Worm (Caenorhabditis elegans) whole organism, L1 larva: ENCODE data around the gene Y48D7A.1.

Experiments
- C04F5.9 ChIP-seq: sonication (generic microtip); optimal IDR thresholded peaks from 2 replicates; lab custom pipeline; 2016; ENCODE audit warnings: missing genetic modification characterization, missing compliant biosample characterization
- alr-1 ChIP-seq: fragments of 200-800 bp; sonication (Bioruptor generic); optimal IDR thresholded peaks from 2 replicates; lab custom pipeline; 2018; ENCODE audit warnings: borderline replicate concordance, mild to moderate bottlenecking, missing genetic modification characterization, missing compliant biosample characterization
- aly-2 ChIP-seq: fragments of 150-350 bp; optimal IDR thresholded peaks from 2 replicates; lab custom pipeline; 2014; ENCODE audit warnings: missing biosample characterization, missing genetic modification characterization
- ama-1 ChIP-seq: fragments of 150-350 bp; optimal IDR thresholded peaks from 2 replicates; lab custom pipeline; 2014
- ceh-63 ChIP-seq: fragments of 200-800 bp; sonication (Bioruptor generic); optimal IDR thresholded peaks from 2 replicates; lab custom pipeline; 2018; ENCODE audit warnings: mild to moderate bottlenecking, missing genetic modification characterization, missing compliant biosample characterization
- ceh-82 ChIP-seq, 3 experiments: fragments of 150-350 bp in 1 of 3; sonication (generic microtip) in 2 of 3; optimal IDR thresholded peaks; 2 replicates each; lab custom pipeline; 2014 to 2017; ENCODE audit warnings: missing biosample characterization in 3 of 3, missing genetic modification characterization in 3 of 3
- ceh-90 ChIP-seq: sonication (generic microtip); optimal IDR thresholded peaks from 2 replicates; lab custom pipeline; 2016; ENCODE audit warnings: missing genetic modification characterization, missing compliant biosample characterization
- ces-1 ChIP-seq: fragments of 150-350 bp; optimal IDR thresholded peaks from 2 replicates; lab custom pipeline; 2014; ENCODE audit warnings: missing biosample characterization, missing genetic modification reagents, missing genetic modification characterization
- dpl-1 ChIP-seq, 3 experiments: fragments of 150-350 bp in 2 of 3; sonication (generic microtip) in 1 of 3; optimal IDR thresholded peaks; 2 replicates each; lab custom pipeline; 2014 to 2017; ENCODE audit warnings: missing biosample characterization in 3 of 3, missing genetic modification characterization in 3 of 3, missing genetic modification reagents in 3 of 3
- dsc-1 ChIP-seq: sonication (generic microtip); optimal IDR thresholded peaks from 2 replicates; lab custom pipeline; 2016; ENCODE audit warnings: mild to moderate bottlenecking, missing genetic modification characterization, missing compliant biosample characterization
- efl-1 ChIP-seq, 4 experiments: fragments of 150-350 bp; optimal IDR thresholded peaks in 3 of 4; peaks in 1 of 4; 1 replicate in 1 of 4; 2 replicates in 3 of 4; lab custom pipeline; 2014; ENCODE audit warnings: missing biosample characterization in 2 of 4, missing genetic modification characterization in 2 of 4, missing genetic modification reagents in 2 of 4
- elt-3 ChIP-seq, 6 experiments: fragments of 150-350 bp in 1 of 6; sonication (generic microtip); optimal IDR thresholded peaks; 2 replicates each; lab custom pipeline; 2017 to 2018; ENCODE audit warnings: missing biosample characterization in 6 of 6, missing genetic modification characterization in 6 of 6, inconsistent platforms in 1 of 6
- fkh-10 ChIP-seq: sonication (generic microtip); optimal IDR thresholded peaks from 2 replicates; lab custom pipeline; 2017; ENCODE audit warnings: missing biosample characterization, missing genetic modification reagents, missing genetic modification characterization
- grh-1 ChIP-seq: fragments of 200-800 bp; sonication (Bioruptor generic); IDR thresholded peaks from 2 replicates; pipeline ENCODE4 v1.3.6; 2022; ENCODE audit warnings: missing genetic modification reagents, missing genetic modification characterization, missing compliant biosample characterization
- hlh-17 ChIP-seq: fragments of 200-800 bp; sonication (Bioruptor generic); optimal IDR thresholded peaks from 2 replicates; lab custom pipeline; 2018; ENCODE audit warnings: missing genetic modification characterization, mild to moderate bottlenecking, missing compliant biosample characterization, moderate library complexity, borderline replicate concordance
- hlh-4 ChIP-seq: sonication (generic microtip); optimal IDR thresholded peaks from 2 replicates; lab custom pipeline; 2016; ENCODE audit warnings: mild to moderate bottlenecking, missing genetic modification characterization, missing compliant biosample characterization
- hpl-2 ChIP-seq: fragments of 150-350 bp; optimal IDR thresholded peaks from 2 replicates; lab custom pipeline; 2014; ENCODE audit warnings: missing biosample characterization, missing genetic modification reagents, missing genetic modification characterization
- isw-1 ChIP-seq: fragments of 200-800 bp; sonication (Bioruptor generic); IDR thresholded peaks from 2 replicates; pipeline ENCODE4 v1.3.6; 2022; ENCODE audit warnings: missing genetic modification characterization, missing compliant biosample characterization
- jun-1 ChIP-seq: fragments of 150-350 bp; optimal IDR thresholded peaks from 2 replicates; lab custom pipeline; 2014; ENCODE audit warnings: missing biosample characterization, missing genetic modification reagents, missing genetic modification characterization
- lin-13 ChIP-seq: fragments of 150-350 bp; optimal IDR thresholded peaks from 2 replicates; lab custom pipeline; 2014; ENCODE audit warnings: missing biosample characterization, missing genetic modification reagents, missing genetic modification characterization
- lin-39 ChIP-seq: fragments of 150-350 bp; optimal IDR thresholded peaks from 2 replicates; lab custom pipeline; 2014; ENCODE audit warnings: missing biosample characterization, missing genetic modification reagents, missing genetic modification characterization
- lir-3 ChIP-seq: sonication (generic microtip); optimal IDR thresholded peaks from 2 replicates; lab custom pipeline; 2016; ENCODE audit warnings: mild to moderate bottlenecking, missing genetic modification characterization, moderate library complexity, missing compliant biosample characterization; ENCODE audit not compliant: poor library complexity
- lsy-2 ChIP-seq, 2 experiments: fragments of 150-350 bp; optimal IDR thresholded peaks; 2 replicates each; lab custom pipeline; 2014; ENCODE audit warnings: missing biosample characterization in 2 of 2, missing genetic modification characterization in 2 of 2
- mab-9 ChIP-seq: fragments of 200-800 bp; sonication (Bioruptor generic); IDR thresholded peaks from 2 replicates; pipeline ENCODE4 v1.3.6; 2022; ENCODE audit warnings: missing genetic modification reagents, missing genetic modification characterization, missing compliant biosample characterization
- nhr-20 ChIP-seq: sonication (generic microtip); optimal IDR thresholded peaks from 2 replicates; lab custom pipeline; 2016; ENCODE audit warnings: mild to moderate bottlenecking, missing genetic modification characterization, missing compliant biosample characterization
- nhr-47 ChIP-seq: sonication (generic microtip); optimal IDR thresholded peaks from 2 replicates; lab custom pipeline; 2016; ENCODE audit warnings: mild to moderate bottlenecking, missing genetic modification characterization, moderate library complexity, missing compliant biosample characterization
- nhr-71 ChIP-seq: sonication (generic microtip); optimal IDR thresholded peaks from 2 replicates; lab custom pipeline; 2016; ENCODE audit warnings: mild to moderate bottlenecking, missing genetic modification characterization, moderate library complexity, missing compliant biosample characterization
- nhr-84 ChIP-seq: sonication (generic microtip); optimal IDR thresholded peaks from 2 replicates; lab custom pipeline; 2017; ENCODE audit warnings: missing biosample characterization, missing genetic modification characterization
- pax-3 ChIP-seq: fragments of 200-800 bp; sonication (Bioruptor generic); optimal IDR thresholded peaks from 2 replicates; lab custom pipeline; 2018; ENCODE audit warnings: mild to moderate bottlenecking, missing genetic modification characterization, moderate library complexity, missing compliant biosample characterization
- rnt-1 ChIP-seq: sonication (generic microtip); optimal IDR thresholded peaks from 2 replicates; lab custom pipeline; 2016; ENCODE audit warnings: mild to moderate bottlenecking, missing genetic modification characterization, moderate library complexity, missing compliant biosample characterization
- snpc-4 ChIP-seq: fragments of 150-350 bp; optimal IDR thresholded peaks from 2 replicates; lab custom pipeline; 2014; ENCODE audit warnings: missing biosample characterization, missing genetic modification characterization
- sox-4 ChIP-seq: sonication (generic microtip); optimal IDR thresholded peaks from 2 replicates; lab custom pipeline; 2016; ENCODE audit warnings: missing genetic modification characterization, missing compliant biosample characterization
- sptf-1 ChIP-seq: fragments of 150-350 bp; optimal IDR thresholded peaks from 2 replicates; lab custom pipeline; 2014; ENCODE audit warnings: missing biosample characterization, missing genetic modification characterization
- swsn-7 ChIP-seq: sonication (generic microtip); optimal IDR thresholded peaks from 2 replicates; lab custom pipeline; 2016; ENCODE audit warnings: missing genetic modification characterization, missing compliant biosample characterization
- tbx-2 ChIP-seq: sonication (generic microtip); optimal IDR thresholded peaks from 2 replicates; lab custom pipeline; 2016; ENCODE audit warnings: missing genetic modification characterization, missing compliant biosample characterization
- unc-130 ChIP-seq: fragments of 150-350 bp; optimal IDR thresholded peaks from 2 replicates; lab custom pipeline; 2017; ENCODE audit warnings: missing biosample characterization, missing genetic modification characterization, inconsistent platforms
- unc-30 ChIP-seq: sonication (generic microtip); optimal IDR thresholded peaks from 2 replicates; lab custom pipeline; 2017; ENCODE audit warnings: missing biosample characterization, missing genetic modification characterization
- xbp-1 ChIP-seq: sonication (generic microtip); optimal IDR thresholded peaks from 2 replicates; lab custom pipeline; 2016; ENCODE audit warnings: missing genetic modification characterization, missing compliant biosample characterization
- ztf-11 ChIP-seq, 2 experiments: sonication (generic microtip); optimal IDR thresholded peaks; 2 replicates each; lab custom pipeline; 2016 to 2017; ENCODE audit warnings: missing genetic modification characterization in 2 of 2, missing biosample characterization in 1 of 2, missing compliant biosample characterization in 1 of 2

Y48D7A.1 gene

DNA sequence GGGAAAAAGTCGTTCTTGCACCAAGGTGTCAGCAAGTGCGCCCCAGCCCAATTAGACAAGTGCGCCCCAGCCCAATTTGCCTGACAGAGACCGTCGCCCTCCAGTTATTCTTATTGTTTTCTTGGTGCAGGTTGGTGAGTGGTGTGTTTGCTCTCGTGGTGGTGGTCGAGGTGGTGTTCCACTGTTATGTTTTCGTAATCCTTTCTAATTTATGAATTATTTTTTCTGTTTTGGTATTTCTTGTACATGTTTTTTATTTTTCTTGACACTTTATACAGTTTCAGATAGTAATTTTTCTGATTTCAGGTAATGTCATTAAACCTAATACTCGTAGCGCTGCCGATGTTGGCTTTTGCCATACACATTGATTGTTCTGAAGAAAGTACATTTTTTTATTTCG, at the start of gene Y48D7A.1:
Gene Y48D7A.1, plus strand, starts transcription at position 301 of the 400 bp plus-strand sequence.
- TF ChIP-seq ceh-82 (tag; optimal IDR thresholded peaks at IDR 0.05; lab: Kevin White, UChicago), result no peak
- no peak for TF ChIP-seq jun-1 (tag; lab: Kevin White, UChicago)
- TF ChIP-seq lin-39 (tag; lab: Kevin White, UChicago), result no peak
- no peak for TF ChIP-seq unc-30 (tag; lab: Kevin White, UChicago)
- no peak for TF ChIP-seq C04F5.9 (tag; lab: Kevin White, UChicago)
- TF ChIP-seq pax-3 (tag; lab: Kevin White, UChicago), result no peak
- TF ChIP-seq swsn-7 (tag; lab: Kevin White, UChicago), result no peak
- TF ChIP-seq ama-1, result no peak
- TF ChIP-seq aly-2, result no peak
- no peak for TF ChIP-seq dpl-1 (GFP tag; optimal IDR thresholded peaks at IDR 0.05; lab: Kevin White, UChicago)
- no peak for TF ChIP-seq ces-1 (GFP tag; lab: Kevin White, UChicago)

DNA sequence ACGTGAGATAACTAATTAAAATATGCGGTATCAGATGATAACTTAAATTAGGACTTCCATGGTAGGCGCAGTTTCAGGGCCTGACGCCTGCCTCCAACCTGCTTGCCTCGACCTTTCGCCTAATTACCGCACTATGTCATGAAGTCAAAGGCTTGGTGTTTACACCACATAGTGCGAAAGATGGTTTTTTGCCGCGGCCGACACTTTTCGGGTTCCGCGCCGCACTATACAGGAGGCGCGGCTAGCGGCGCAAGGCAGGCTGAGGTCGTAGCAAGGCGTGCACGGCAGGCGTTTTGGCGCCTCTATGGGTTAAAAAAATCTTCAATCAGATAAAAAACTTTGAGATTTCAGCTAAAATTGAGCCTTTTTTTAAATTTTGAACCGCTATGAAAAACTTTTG, 48.6 kb upstream of the Y48D7A.1 start:
- peak; percentile 87 for TF ChIP-seq snpc-4 (tag; lab: Kevin White, UChicago)
- TF ChIP-seq efl-1 (optimal IDR thresholded peaks at IDR 0.05; lab: Kevin White, UChicago), result no peak
- peak in 1 of 2 experiments; percentile 26 for TF ChIP-seq efl-1 (GFP tag; optimal IDR thresholded peaks at IDR 0.05 in 1 of 2; lab: Kevin White, UChicago)
- no peak for TF ChIP-seq unc-30 (tag; lab: Kevin White, UChicago)
- TF ChIP-seq mab-9, result 0 out of 2 replicates have a peak, but pooled peaks have one; percentile 28

DNA sequence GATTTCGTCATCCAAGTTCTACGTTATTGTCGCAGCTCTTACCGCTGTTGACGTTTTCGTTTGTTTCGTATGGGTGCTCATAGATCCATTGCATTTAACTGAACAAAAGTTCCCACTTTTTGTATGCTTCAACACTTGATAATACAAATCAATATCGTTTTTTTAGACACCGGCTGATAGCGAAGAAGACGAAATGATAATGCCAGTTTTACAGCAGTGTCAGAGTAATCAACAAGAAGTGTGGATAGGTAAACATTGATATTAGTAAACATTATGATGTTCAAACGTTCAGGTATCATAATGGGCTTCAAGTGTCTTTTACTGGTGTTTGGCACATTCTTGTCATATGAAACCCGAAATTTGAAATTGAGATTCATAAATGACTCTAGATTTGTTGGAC, 43.0 kb upstream of the Y48D7A.1 start:
- TF ChIP-seq lir-3 (tag; lab: Kevin White, UChicago) (no peak), alr-1 (tag; lab: Kevin White, UChicago) (no peak), xbp-1 (tag; lab: Kevin White, UChicago) (no peak), unc-130 (tag; lab: Kevin White, UChicago) (no peak), sptf-1 (tag; lab: Kevin White, UChicago) (no peak), hlh-17 (GFP tag; lab: Kevin White, UChicago) (no peak), hlh-4 (tag; lab: Kevin White, UChicago) (no peak), nhr-71 (tag; lab: Kevin White, UChicago) (no peak), dsc-1 (tag; lab: Kevin White, UChicago) (no peak), ceh-63 (GFP tag; lab: Kevin White, UChicago) (no peak)
- TF ChIP-seq, all 84 proteins: peak for 0

DNA sequence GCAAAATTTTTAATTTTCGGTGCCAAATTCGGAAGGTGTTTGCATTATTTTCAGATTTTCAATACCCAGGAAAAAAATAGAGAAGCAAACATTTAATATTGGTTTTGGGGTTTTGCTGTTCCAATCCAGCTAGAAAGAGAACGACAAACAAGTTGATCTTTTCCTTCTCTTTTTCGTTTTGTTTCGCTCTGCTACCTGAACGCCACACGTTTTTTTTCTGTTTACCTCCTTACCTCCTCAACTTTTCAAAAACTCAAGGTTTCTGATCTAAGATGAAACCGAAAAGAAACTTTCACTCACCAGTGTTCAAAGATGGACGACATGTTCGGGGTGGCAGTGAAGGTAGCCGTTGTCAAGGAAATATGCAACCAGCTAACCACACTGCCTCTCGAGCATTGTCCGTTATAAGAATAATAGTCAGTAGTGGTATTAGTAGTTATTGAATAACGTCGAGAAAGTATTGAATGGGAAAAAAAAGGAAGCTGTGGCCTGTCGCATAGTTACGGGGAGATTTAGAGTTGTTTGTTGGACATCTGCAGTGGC, 39.8 kb upstream of the Y48D7A.1 start:
- no peak for TF ChIP-seq nhr-20 (tag; lab: Kevin White, UChicago)
- no peak for TF ChIP-seq lin-39 (tag; lab: Kevin White, UChicago)
- TF ChIP-seq sox-4, result no peak
- TF ChIP-seq lin-13, result no peak
- TF ChIP-seq ceh-82 (tag; optimal IDR thresholded peaks at IDR 0.05; lab: Kevin White, UChicago), result no peak
- no peak for TF ChIP-seq ceh-63 (GFP tag; lab: Kevin White, UChicago)
- no peak for TF ChIP-seq elt-3 (tag; optimal IDR thresholded peaks at IDR 0.05; lab: Kevin White, UChicago)
- TF ChIP-seq aly-2, result no peak
- TF ChIP-seq rnt-1 (tag; lab: Kevin White, UChicago), result no peak
- no peak for TF ChIP-seq ztf-11 (tag; optimal IDR thresholded peaks at IDR 0.05; lab: Kevin White, UChicago)
- no peak for TF ChIP-seq lsy-2 (tag; optimal IDR thresholded peaks at IDR 0.05; lab: Kevin White, UChicago)
- no peak for TF ChIP-seq tbx-2 (tag; lab: Kevin White, UChicago)
- no peak for TF ChIP-seq nhr-84
- no peak for TF ChIP-seq fkh-10 (GFP tag; lab: Kevin White, UChicago)
- no peak for TF ChIP-seq nhr-47 (tag; lab: Kevin White, UChicago)
- TF ChIP-seq grh-1 (GFP tag; lab: Robert Waterston, UW), result no peak
- TF ChIP-seq ceh-90 (tag; lab: Kevin White, UChicago), result no peak
- no peak for TF ChIP-seq hpl-2
- no peak for TF ChIP-seq ama-1
- TF ChIP-seq isw-1 (GFP tag; lab: Robert Waterston, UW), result no peak
